Worm (Caenorhabditis elegans): ENCODE data around the gene C25D7.5.

The C25D7.5 gene

DNA sequence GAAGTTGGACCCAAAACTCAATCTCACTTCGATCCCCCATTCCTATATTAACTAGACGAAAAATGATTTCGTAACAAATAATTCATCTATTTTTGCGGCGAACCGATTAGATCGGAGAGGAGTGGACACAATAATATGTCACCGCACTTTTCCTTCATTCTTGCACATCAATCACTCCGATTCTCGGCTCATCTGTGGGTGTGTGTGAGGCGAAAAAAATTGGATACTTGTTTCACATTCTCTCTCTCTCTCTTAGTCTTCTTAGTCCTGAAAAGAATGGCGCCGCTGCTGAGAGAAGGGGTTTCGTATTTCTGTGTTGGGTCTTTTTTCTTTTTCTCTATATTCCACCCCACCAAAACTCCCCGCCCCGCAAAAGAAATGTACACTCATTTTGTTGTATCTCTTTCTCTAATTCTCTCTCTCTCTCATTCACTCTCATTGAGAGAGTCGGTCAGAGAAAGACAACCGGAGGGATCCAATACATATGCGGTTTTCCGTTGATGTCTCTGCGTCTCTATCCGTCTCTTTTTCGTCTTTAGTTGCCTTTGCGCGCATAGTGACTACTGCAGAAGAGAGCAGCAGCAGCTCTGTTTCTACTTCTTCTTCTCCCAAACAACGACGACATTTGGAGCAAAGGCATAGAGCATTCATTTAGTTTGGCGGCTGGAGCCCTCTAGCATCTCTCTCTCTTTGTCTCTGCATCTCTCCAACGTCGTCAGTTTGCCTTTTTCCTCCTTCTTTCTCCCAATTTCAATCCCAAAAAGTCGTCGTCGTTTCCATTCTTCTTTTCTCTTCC, 18.8 kb downstream of the C25D7.5 start, which contains the start of gene unc-76:
unc-76 (plus strand) TSS at position 746 of the 796 bp plus-strand sequence.
- TF ChIP-seq fkh-6 (tag; optimal IDR thresholded peaks at IDR 0.05): peak; percentile 6
- no peak for TF ChIP-seq nhr-11 (tag; optimal IDR thresholded peaks at IDR 0.05)
- TF ChIP-seq hlh-8 (tag; optimal IDR thresholded peaks at IDR 0.05): peak; percentile 67
- no peak for TF ChIP-seq pag-3 (tag; optimal IDR thresholded peaks at IDR 0.05; ENCODE audit: borderline replicate concordance)
- TF ChIP-seq F13H6.1 (tag; optimal IDR thresholded peaks at IDR 0.05): peak; percentile 52
- peak; percentile 28; the same call in 1 of the 2 replicates for TF ChIP-seq sox-2 (GFP tag; IDR thresholded peaks at IDR 0.05)
- TF ChIP-seq ztf-16 (tag; optimal IDR thresholded peaks at IDR 0.05): no peak
- TF ChIP-seq gmeb-2 (tag; optimal IDR thresholded peaks at IDR 0.05): no peak
- peak; percentile 32 for TF ChIP-seq fax-1 (tag; optimal IDR thresholded peaks at IDR 0.05)
- TF ChIP-seq unc-86 (tag; optimal IDR thresholded peaks at IDR 0.05): peak; percentile 18
- TF ChIP-seq dve-1 (tag; optimal IDR thresholded peaks at IDR 0.05): peak; percentile 92
- peak; percentile 74 for TF ChIP-seq ceh-14 (tag; optimal IDR thresholded peaks at IDR 0.05)
- TF ChIP-seq syd-9 (tag; optimal IDR thresholded peaks at IDR 0.05): peak; percentile 24
- peak; percentile 92 for TF ChIP-seq ceh-31 (tag; optimal IDR thresholded peaks at IDR 0.05)
- TF ChIP-seq lin-11 (tag; optimal IDR thresholded peaks at IDR 0.05): no peak
- no peak for TF ChIP-seq unc-3 (GFP tag; conservative IDR thresholded peaks at IDR 0.05)
- peak; percentile 57 for TF ChIP-seq unc-3 (tag; optimal IDR thresholded peaks at IDR 0.05)
- peak; percentile 3 for TF ChIP-seq K09A11.1 (tag; optimal IDR thresholded peaks at IDR 0.05; ENCODE audit: insufficient read depth)
- peak; percentile 55 for TF ChIP-seq ref-2 (tag; optimal IDR thresholded peaks at IDR 0.05)
- TF ChIP-seq sdc-2 (tag; optimal IDR thresholded peaks at IDR 0.05): no peak
- TF ChIP-seq ceh-9 (tag; optimal IDR thresholded peaks at IDR 0.05): no peak
- TF ChIP-seq nfya-1 (tag; optimal IDR thresholded peaks at IDR 0.05): peak; percentile 89
- TF ChIP-seq pros-1 (tag; optimal IDR thresholded peaks at IDR 0.05): peak; percentile 73
- TF ChIP-seq ceh-45 (GFP tag; IDR thresholded peaks at IDR 0.05): no peak
- peak; percentile 90 for TF ChIP-seq unc-42 (tag; optimal IDR thresholded peaks at IDR 0.05)
- TF ChIP-seq unc-55 (GFP tag; optimal IDR thresholded peaks at IDR 0.05): peak; percentile 89
- TF ChIP-seq hlh-30 (tag; optimal IDR thresholded peaks at IDR 0.05; ENCODE audit: insufficient read depth): peak; percentile 28
- TF ChIP-seq ceh-2 (tag; optimal IDR thresholded peaks at IDR 0.05): peak; percentile 60
- peak; percentile 49 for TF ChIP-seq C08G9.2 (tag; optimal IDR thresholded peaks at IDR 0.05)
- peak; percentile 58 for TF ChIP-seq pax-1 (tag; optimal IDR thresholded peaks at IDR 0.05)
- TF ChIP-seq tbx-2 (tag; optimal IDR thresholded peaks at IDR 0.05): peak; percentile 84
- peak; percentile 89 for TF ChIP-seq rnt-1 (tag; optimal IDR thresholded peaks at IDR 0.05)
- TF ChIP-seq ceh-18 (tag; optimal IDR thresholded peaks at IDR 0.05): peak; percentile 95
- no peak for TF ChIP-seq nhr-232 (tag; optimal IDR thresholded peaks at IDR 0.05)
- TF ChIP-seq ceh-48 (tag; optimal IDR thresholded peaks at IDR 0.05): peak; percentile 52
- TF ChIP-seq ceh-34 (tag; optimal IDR thresholded peaks at IDR 0.05): peak; percentile 98
- TF ChIP-seq hlh-6 (tag; optimal IDR thresholded peaks at IDR 0.05): no peak
- TF ChIP-seq pqm-1 (tag; optimal IDR thresholded peaks at IDR 0.05): no peak

DNA sequence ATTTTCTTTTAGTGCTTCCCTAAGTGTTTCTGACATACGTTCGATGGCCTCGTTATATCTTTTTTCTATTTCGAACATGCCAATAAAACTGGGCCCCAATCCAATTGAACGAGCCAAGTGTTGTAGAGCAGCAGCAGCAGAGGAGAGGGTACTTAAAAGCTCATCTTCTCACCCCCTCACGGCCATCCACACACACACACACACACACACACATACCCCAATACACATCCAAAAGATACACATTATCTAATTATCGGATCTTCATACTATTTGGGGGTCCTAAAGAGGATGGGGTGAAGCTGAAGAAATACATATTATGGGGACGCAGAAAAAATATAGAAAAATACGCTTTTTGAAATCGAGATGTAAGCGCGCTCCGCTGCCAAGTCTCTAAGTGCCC, 20.3 kb downstream of the C25D7.5 start:
- TF ChIP-seq unc-55 (GFP tag; optimal IDR thresholded peaks at IDR 0.05) (no peak), elt-4 (tag; optimal IDR thresholded peaks at IDR 0.05) (no peak), unc-3 (GFP tag; conservative IDR thresholded peaks at IDR 0.05) (no peak), unc-3 (tag; optimal IDR thresholded peaks at IDR 0.05) (no peak), che-1 (tag; optimal IDR thresholded peaks at IDR 0.05) (no peak), tbx-2 (tag; optimal IDR thresholded peaks at IDR 0.05) (no peak), ztf-16 (tag; optimal IDR thresholded peaks at IDR 0.05) (no peak), ceh-31 (tag; optimal IDR thresholded peaks at IDR 0.05) (peak; percentile 13), gmeb-2 (tag; optimal IDR thresholded peaks at IDR 0.05) (no peak), nhr-232 (tag; optimal IDR thresholded peaks at IDR 0.05) (no peak), odd-2 (tag; optimal IDR thresholded peaks at IDR 0.05) (no peak), ahr-1 (tag; optimal IDR thresholded peaks at IDR 0.05) (no peak), tbx-7 (tag; optimal IDR thresholded peaks at IDR 0.05) (no peak), hlh-13 (GFP tag; optimal IDR thresholded peaks at IDR 0.05) (no peak), sox-4 (tag; optimal IDR thresholded peaks at IDR 0.05) (no peak), unc-42 (tag; optimal IDR thresholded peaks at IDR 0.05) (peak; percentile 91), C38D4.7 (GFP tag; optimal IDR thresholded peaks at IDR 0.05) (no peak), elt-2 (tag; optimal IDR thresholded peaks at IDR 0.05) (no peak), unc-86 (tag; optimal IDR thresholded peaks at IDR 0.05) (no peak), ceh-48 (tag; optimal IDR thresholded peaks at IDR 0.05) (peak; percentile 39)
